Worm (Caenorhabditis elegans) whole organism, L4/young adult: ENCODE measurements around the gene ifa-4.

Experiments used
- W03F9.2 ChIP-seq: fragments of 150-350 bp; optimal IDR thresholded peaks from 2 replicates; lab custom pipeline; 2014; ENCODE audit warnings: missing biosample characterization, missing genetic modification characterization
- dao-5 ChIP-seq: sonication (generic microtip); optimal IDR thresholded peaks from 2 replicates; lab custom pipeline; 2016; ENCODE audit warnings: missing genotype, missing genetic modification characterization, moderate library complexity, missing compliant biosample characterization
- him-1 ChIP-seq: sonication (generic microtip); optimal IDR thresholded peaks from 2 replicates; lab custom pipeline; 2016; ENCODE audit warnings: missing genotype, missing genetic modification reagents, missing genetic modification characterization, missing compliant biosample characterization

DNA sequence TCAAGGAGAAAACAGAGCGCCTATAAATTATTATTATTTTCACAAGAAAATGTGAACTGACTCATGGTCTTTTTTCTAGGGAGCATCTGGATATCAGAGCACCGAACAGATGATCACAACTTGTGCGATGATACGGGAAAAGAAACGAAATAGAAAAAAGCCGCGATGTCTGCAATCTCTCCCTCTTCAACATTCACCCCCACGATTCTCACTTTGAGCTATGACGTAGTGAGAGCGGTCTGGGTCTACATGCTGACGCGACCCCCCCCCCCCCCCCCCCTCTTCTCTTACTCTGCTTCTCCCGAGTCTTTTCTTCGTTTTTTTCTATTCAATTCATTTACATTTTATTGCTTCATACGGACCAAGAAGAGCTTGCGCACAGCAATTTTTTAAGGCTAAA lies 16.2 kb downstream of the ifa-4 start:
- no peak for TF ChIP-seq W03F9.2 (tag; lab: Kevin White, UChicago)
- peak; percentile 31 for TF ChIP-seq him-1 (tag; lab: Kevin White, UChicago)
- no peak for TF ChIP-seq dao-5 (tag; lab: Kevin White, UChicago)
